Worm (Caenorhabditis elegans): ENCODE results near the gene C01G5.7.
A peak's percentile ranks its signal among the peaks of the same experiment; 100 is the strongest.

C01G5.7 gene

DNA sequence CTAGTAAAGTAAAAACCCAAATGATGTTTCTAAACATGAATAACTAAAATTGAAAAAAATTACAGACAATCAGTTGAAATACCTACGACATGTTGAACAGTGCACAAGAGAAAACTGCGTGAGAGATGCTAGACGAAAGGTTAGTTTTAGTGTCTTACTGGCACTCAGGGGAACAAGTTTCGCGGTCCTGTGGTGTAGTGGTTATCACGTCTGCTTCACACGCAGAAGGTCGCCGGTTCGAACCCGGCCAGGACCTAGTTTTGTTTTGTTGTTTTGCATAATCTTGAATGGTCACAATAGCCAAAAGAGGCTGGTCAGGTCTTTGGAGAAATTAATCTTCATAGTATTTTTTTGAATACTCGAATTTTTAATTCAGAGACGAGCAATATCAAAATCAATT lies 37.0 kb upstream of the C01G5.7 start (continued):
- TF ChIP-seq nhr-102 (tag; optimal IDR thresholded peaks at IDR 0.05) (peak; percentile 43), zfp-3 (GFP tag; conservative IDR thresholded peaks at IDR 0.05) (peak; percentile 67; the same call in 1 of the 2 replicates), nhr-77 (tag; optimal IDR thresholded peaks at IDR 0.05) (peak; percentile 32), vab-7 (GFP tag; IDR thresholded peaks at IDR 0.05) (no peak; the same call in 1 of the 2 replicates), lin-1 (GFP tag; IDR thresholded peaks at IDR 0.05) (peak; percentile 88), set-16 (GFP tag; IDR thresholded peaks at IDR 0.05) (no peak), saeg-2 (GFP tag; IDR thresholded peaks at IDR 0.05) (no peak), php-3 (GFP tag; IDR thresholded peaks at IDR 0.05) (peak; percentile 81), Y105C5A.15 (GFP tag; IDR thresholded peaks at IDR 0.05) (peak; percentile 88), unc-130 (GFP tag; optimal IDR thresholded peaks at IDR 0.05) (peak; percentile 30), gei-8 (GFP tag; optimal IDR thresholded peaks at IDR 0.05) (peak; percentile 32), Y48G9A.11 (GFP tag; IDR thresholded peaks at IDR 0.05) (peak; percentile 60; the same call in 1 of the 2 replicates), lin-39 (tag; optimal IDR thresholded peaks at IDR 0.05) (no peak), hif-1 (tag; optimal IDR thresholded peaks at IDR 0.05) (peak in 1 of 2 experiments; percentile 12), mep-1 (tag; optimal IDR thresholded peaks at IDR 0.05) (peak; percentile 65), mxl-2 (GFP tag; conservative IDR thresholded peaks at IDR 0.05) (no peak), ama-1 (optimal IDR thresholded peaks at IDR 0.05) (no peak), egl-43 (GFP tag; IDR thresholded peaks at IDR 0.05) (no peak), nhr-10 (tag; optimal IDR thresholded peaks at IDR 0.05) (no peak), nhr-28 (tag; optimal IDR thresholded peaks at IDR 0.05) (no peak), hmg-1.1 (GFP tag; IDR thresholded peaks at IDR 0.05) (peak; percentile 74), nhr-11 (tag; optimal IDR thresholded peaks at IDR 0.05) (no peak), ceh-62 (tag; optimal IDR thresholded peaks at IDR 0.05) (no peak), daf-16 (GFP tag; optimal IDR thresholded peaks at IDR 0.05) (peak; percentile 12 to 83), daf-16 (tag; optimal IDR thresholded peaks at IDR 0.05) (peak; percentile 55), ztf-11 (tag; optimal IDR thresholded peaks at IDR 0.05) (no peak), spr-1 (tag; optimal IDR thresholded peaks at IDR 0.05) (peak; percentile 54), F44E2.7 (GFP tag; IDR thresholded peaks at IDR 0.05) (no peak), lin-38 (GFP tag; IDR thresholded peaks at IDR 0.05) (peak; percentile 78), Y5F2A.4 (GFP tag; optimal IDR thresholded peaks at IDR 0.05) (peak; percentile 13), ces-1 (GFP tag; optimal IDR thresholded peaks at IDR 0.05) (no peak), ZK546.5 (tag; optimal IDR thresholded peaks at IDR 0.05) (no peak), tra-1 (GFP tag; IDR thresholded peaks at IDR 0.05) (peak; percentile 69; the same call in 1 of the 2 replicates), mes-2 (tag; optimal IDR thresholded peaks at IDR 0.05; ENCODE audit: poor library complexity, severe bottlenecking) (peak; percentile 71), lin-29 (GFP tag; IDR thresholded peaks at IDR 0.05) (peak; percentile 24; the same call in 1 of the 2 replicates), madf-9 (GFP tag; conservative IDR thresholded peaks at IDR 0.05) (peak; percentile 64), egl-27 (tag; optimal IDR thresholded peaks at IDR 0.05) (no peak), F26F4.8 (GFP tag; conservative IDR thresholded peaks at IDR 0.05) (peak; percentile 87; the same call in 1 of the 2 replicates), dmd-6 (GFP tag; IDR thresholded peaks at IDR 0.05) (peak; percentile 55), arid-1 (GFP tag; conservative IDR thresholded peaks at IDR 0.05) (peak; percentile 93), attf-4 (tag; optimal IDR thresholded peaks at IDR 0.05) (no peak), pqm-1 (tag; optimal IDR thresholded peaks at IDR 0.05) (no peak), ceh-28 (tag; optimal IDR thresholded peaks at IDR 0.05) (no peak), lin-15B (tag; optimal IDR thresholded peaks at IDR 0.05) (no peak), hlh-11 (tag; optimal IDR thresholded peaks at IDR 0.05) (no peak), ceh-20 (GFP tag; IDR thresholded peaks at IDR 0.05) (0 out of 2 replicates have a peak, but pooled peaks have one; percentile 24), nhr-42 (GFP tag; IDR thresholded peaks at IDR 0.05) (peak; percentile 62; the same call in 1 of the 2 replicates), nhr-76 (tag; optimal IDR thresholded peaks at IDR 0.05) (no peak), fos-1 (tag; optimal IDR thresholded peaks at IDR 0.05) (no peak), dmd-8 (GFP tag; IDR thresholded peaks at IDR 0.05) (peak; percentile 90), ceh-82 (tag; optimal IDR thresholded peaks at IDR 0.05) (no peak), zip-11 (GFP tag; IDR thresholded peaks at IDR 0.05) (0 out of 2 replicates have a peak, but pooled peaks have one; percentile 41)

Measured in whole organism, L4 larva.